Fruit fly (Drosophila melanogaster) whole organism, embryonic: ENCODE measurements around the gene CG17364.

Source experiments
- ATbp ChIP-seq: fragments of 200-800 bp; sonication (Bioruptor generic); optimal IDR thresholded peaks from 2 replicates; lab custom pipeline; 2017; ENCODE audit warnings: missing biosample characterization, mild to moderate bottlenecking, missing genetic modification characterization, missing genetic modification reagents
- Asciz ChIP-seq: fragments of 200-800 bp; sonication (Bioruptor generic); optimal IDR thresholded peaks from 2 replicates; lab custom pipeline; 2017; ENCODE audit warnings: missing biosample characterization, mild to moderate bottlenecking, missing genetic modification characterization, missing genetic modification reagents
- Atf-2 ChIP-seq: fragments of 200-800 bp; sonication (Bioruptor generic); optimal IDR thresholded peaks from 2 replicates; lab custom pipeline; 2016; ENCODE audit warnings: missing biosample characterization, missing genetic modification characterization
- Atf6 ChIP-seq: fragments of 200-800 bp; sonication (Bioruptor generic); IDR thresholded peaks from 2 replicates; pipeline ENCODE4 v1.3.6; 2022; ENCODE audit warnings: missing biosample characterization, missing genetic modification characterization
- CG17186 ChIP-seq: fragments of 200-800 bp; sonication (Bioruptor generic); optimal IDR thresholded peaks from 3 replicates; lab custom pipeline; 2017; ENCODE audit warnings: missing biosample characterization, missing genetic modification reagents, missing genetic modification characterization
- CG17328 ChIP-seq: fragments of 200-800 bp; sonication (Bioruptor generic); IDR thresholded peaks from 2 replicates; pipeline ENCODE4 v1.3.6; 2022; ENCODE audit warnings: missing biosample characterization, missing genetic modification characterization
- CG17612 ChIP-seq: fragments of 200-800 bp; sonication (Bioruptor generic); IDR thresholded peaks from 2 replicates; pipeline ENCODE4 v1.3.6; 2022; ENCODE audit warnings: missing biosample characterization, missing genetic modification characterization
- CG17912 ChIP-seq: fragments of 200-800 bp; sonication (Bioruptor generic); optimal IDR thresholded peaks from 2 replicates; lab custom pipeline; 2018; ENCODE audit warnings: missing biosample characterization, mild to moderate bottlenecking, missing genetic modification characterization
- CG18262 ChIP-seq: fragments of 200-800 bp; optimal IDR thresholded peaks from 3 replicates; lab custom pipeline; 2019; ENCODE audit warnings: missing biosample characterization, mild to moderate bottlenecking, missing genetic modification characterization, moderate library complexity
- CG2116 ChIP-seq: fragments of 200-800 bp; sonication (Bioruptor generic); optimal IDR thresholded peaks from 3 replicates; lab custom pipeline; 2018; ENCODE audit warnings: missing biosample characterization, mild to moderate bottlenecking, missing genetic modification characterization
- CG2889 ChIP-seq: fragments of 200-800 bp; sonication (Bioruptor generic); IDR thresholded peaks from 3 replicates; pipeline ENCODE4 v1.3.6; 2022; ENCODE audit warnings: missing biosample characterization, missing genetic modification characterization
- CG4424 ChIP-seq: fragments of 200-800 bp; sonication (Bioruptor generic); optimal IDR thresholded peaks from 3 replicates; lab custom pipeline; 2016; ENCODE audit warnings: missing biosample characterization, missing genetic modification characterization
- CG5953 ChIP-seq: fragments of 200-800 bp; sonication (Bioruptor generic); IDR thresholded peaks from 2 replicates; pipeline ENCODE4 v1.3.6; 2022; ENCODE audit warnings: missing biosample characterization, missing genetic modification characterization
- CG7357 ChIP-seq: fragments of 200-800 bp; sonication (Bioruptor generic); IDR thresholded peaks from 3 replicates; pipeline ENCODE4 v1.3.6; 2022; ENCODE audit warnings: missing biosample characterization, missing genetic modification characterization
- CG9797 ChIP-seq: fragments of 200-800 bp; sonication (Bioruptor generic); optimal IDR thresholded peaks from 3 replicates; lab custom pipeline; 2018; ENCODE audit warnings: missing biosample characterization, mild to moderate bottlenecking, missing genetic modification characterization
- Camta ChIP-seq: fragments of 200-800 bp; sonication (Bioruptor generic); optimal IDR thresholded peaks from 2 replicates; lab custom pipeline; 2016; ENCODE audit warnings: missing biosample characterization, missing genetic modification characterization
- ERR ChIP-seq: fragments of 200-800 bp; sonication (Bioruptor generic); optimal IDR thresholded peaks from 2 replicates; lab custom pipeline; 2016; ENCODE audit warnings: missing biosample characterization, missing genetic modification characterization
- Elba2 ChIP-seq: fragments of 200-800 bp; sonication (Bioruptor generic); optimal IDR thresholded peaks from 3 replicates; lab custom pipeline; 2016; ENCODE audit warnings: missing biosample characterization, missing genetic modification characterization
- H2.0 ChIP-seq: fragments of 200-800 bp; sonication (Bioruptor generic); IDR thresholded peaks from 2 replicates; pipeline ENCODE4 v1.3.6; 2022; ENCODE audit warnings: missing biosample characterization, missing genetic modification characterization
- Hand ChIP-seq: fragments of 200-800 bp; sonication (Bioruptor generic); optimal IDR thresholded peaks from 2 replicates; lab custom pipeline; 2017; ENCODE audit warnings: mild to moderate bottlenecking, missing biosample characterization, missing genetic modification reagents, missing genetic modification characterization
- Hmr ChIP-seq: fragments of 200-800 bp; sonication (Bioruptor generic); optimal IDR thresholded peaks from 3 replicates; lab custom pipeline; 2017; ENCODE audit warnings: mild to moderate bottlenecking, missing biosample characterization, missing genetic modification reagents, missing genetic modification characterization
- Hmx ChIP-seq: fragments of 200-800 bp; sonication (Bioruptor generic); optimal IDR thresholded peaks from 2 replicates; lab custom pipeline; 2016; ENCODE audit warnings: missing biosample characterization, missing genetic modification characterization
- Max ChIP-seq: fragments of 200-800 bp; sonication (Bioruptor generic); optimal IDR thresholded peaks from 2 replicates; lab custom pipeline; 2016; ENCODE audit warnings: missing biosample characterization, mild to moderate bottlenecking, missing genetic modification characterization
- Neu2 ChIP-seq: fragments of 200-800 bp; sonication (Bioruptor generic); optimal IDR thresholded peaks from 3 replicates; lab custom pipeline; 2016; ENCODE audit warnings: missing biosample characterization, missing genetic modification characterization, borderline replicate concordance
- Nf-YA ChIP-seq: fragments of 200-800 bp; sonication (Bioruptor generic); IDR thresholded peaks from 2 replicates; pipeline ENCODE4 v1.3.6; 2022; ENCODE audit warnings: missing biosample characterization, missing genetic modification characterization
- Oaz ChIP-seq: fragments of 200-800 bp; sonication (Bioruptor generic); IDR thresholded peaks from 2 replicates; pipeline ENCODE4 v1.3.6; 2022; ENCODE audit warnings: missing biosample characterization, missing genetic modification characterization
- Ravus ChIP-seq: fragments of 200-800 bp; sonication (Bioruptor generic); IDR thresholded peaks from 2 replicates; pipeline ENCODE4 v1.3.6; 2022; ENCODE audit warnings: missing biosample characterization, missing genetic modification characterization
- Sox100B ChIP-seq: fragments of 200-800 bp; sonication (Bioruptor generic); optimal IDR thresholded peaks from 3 replicates; lab custom pipeline; 2018; ENCODE audit warnings: missing biosample characterization, mild to moderate bottlenecking, missing genetic modification characterization
- ara ChIP-seq: fragments of 200-800 bp; sonication (Bioruptor generic); IDR thresholded peaks from 2 replicates; pipeline ENCODE4 v1.3.6; 2022; ENCODE audit warnings: missing biosample characterization, missing genetic modification characterization
- corto ChIP-seq: fragments of 200-800 bp; sonication (Bioruptor generic); optimal IDR thresholded peaks from 2 replicates; lab custom pipeline; 2016; ENCODE audit warnings: missing biosample characterization, mild to moderate bottlenecking, missing genetic modification characterization, moderate library complexity
- croc ChIP-seq: fragments of 200-800 bp; sonication (Bioruptor generic); conservative IDR thresholded peaks from 3 replicates; pipeline ENCODE4 v1.3.6; 2022; ENCODE audit warnings: missing biosample characterization, missing genetic modification characterization
- crp ChIP-seq, 2 experiments: fragments of 200-800 bp; sonication (Bioruptor generic); optimal IDR thresholded peaks; 2 replicates in 1 of 2; 3 replicates in 1 of 2; lab custom pipeline; 2017; ENCODE audit warnings: missing biosample characterization in 2 of 2, missing genetic modification characterization in 2 of 2, mild to moderate bottlenecking in 1 of 2, moderate library complexity in 1 of 2
- cwo ChIP-seq: fragments of 200-800 bp; sonication (Bioruptor generic); optimal IDR thresholded peaks from 3 replicates; lab custom pipeline; 2017; ENCODE audit warnings: missing biosample characterization, missing genetic modification characterization, mild to moderate bottlenecking, moderate library complexity, missing genetic modification reagents
- danr ChIP-seq: fragments of 200-800 bp; sonication (Bioruptor generic); IDR thresholded peaks from 2 replicates; pipeline ENCODE4 v1.3.6; 2022; ENCODE audit warnings: missing biosample characterization, missing genetic modification characterization
- eyg ChIP-seq: fragments of 200-800 bp; sonication (Bioruptor generic); optimal IDR thresholded peaks from 3 replicates; lab custom pipeline; 2016; ENCODE audit warnings: missing biosample characterization, missing genetic modification characterization
- fd64A ChIP-seq: fragments of 200-800 bp; sonication (Bioruptor generic); optimal IDR thresholded peaks from 3 replicates; lab custom pipeline; 2018; ENCODE audit warnings: missing biosample characterization, mild to moderate bottlenecking, missing genetic modification characterization
- ftz-f1 ChIP-seq: fragments of 200-800 bp; sonication (Bioruptor generic); optimal IDR thresholded peaks from 2 replicates; lab custom pipeline; 2016; ENCODE audit warnings: missing biosample characterization, missing genetic modification characterization
- fu2 ChIP-seq: fragments of 200-800 bp; sonication (Bioruptor generic); optimal IDR thresholded peaks from 2 replicates; lab custom pipeline; 2016; ENCODE audit warnings: missing biosample characterization, missing genetic modification characterization
- insv ChIP-seq, 2 experiments: fragments of 200-800 bp; sonication (Bioruptor generic); optimal IDR thresholded peaks; 3 replicates each; lab custom pipeline; 2016 to 2018; ENCODE audit warnings: missing biosample characterization in 2 of 2, missing genetic modification characterization in 2 of 2
- inv ChIP-seq: fragments of 200-800 bp; sonication (Bioruptor generic); IDR thresholded peaks from 2 replicates; pipeline ENCODE4 v1.3.6; 2022; ENCODE audit warnings: missing biosample characterization, missing genetic modification characterization; ENCODE audit not compliant: partially characterized antibody
- kay ChIP-seq: fragments of 200-800 bp; sonication (Bioruptor generic); optimal IDR thresholded peaks from 2 replicates; lab custom pipeline; 2016; ENCODE audit warnings: missing biosample characterization, missing genetic modification characterization
- lbe ChIP-seq: fragments of 200-800 bp; sonication (Bioruptor generic); optimal IDR thresholded peaks from 2 replicates; lab custom pipeline; 2016; ENCODE audit warnings: missing biosample characterization, mild to moderate bottlenecking, missing genetic modification characterization
- mam ChIP-seq: fragments of 200-800 bp; sonication (Bioruptor generic); optimal IDR thresholded peaks from 3 replicates; lab custom pipeline; 2016; ENCODE audit warnings: missing biosample characterization, missing genetic modification characterization
- pfk ChIP-seq: fragments of 200-800 bp; sonication (Bioruptor generic); optimal IDR thresholded peaks from 2 replicates; lab custom pipeline; 2018; ENCODE audit warnings: missing biosample characterization, mild to moderate bottlenecking, missing genetic modification characterization, moderate library complexity
- phol ChIP-seq: fragments of 200-800 bp; sonication (Bioruptor generic); optimal IDR thresholded peaks from 3 replicates; lab custom pipeline; 2018; ENCODE audit warnings: missing biosample characterization, mild to moderate bottlenecking, missing genetic modification characterization, moderate library complexity
- schlank ChIP-seq: fragments of 200-800 bp; sonication (Bioruptor generic); optimal IDR thresholded peaks from 2 replicates; lab custom pipeline; 2018; ENCODE audit warnings: missing biosample characterization, mild to moderate bottlenecking, missing genetic modification characterization
- sima ChIP-seq: fragments of 200-800 bp; sonication (Bioruptor generic); optimal IDR thresholded peaks from 2 replicates; lab custom pipeline; 2016; ENCODE audit warnings: missing biosample characterization, missing genetic modification characterization
- tll ChIP-seq, 2 experiments: fragments of 200-800 bp in 1 of 2; fragments of >200 bp in 1 of 2; sonication (Bioruptor generic) in 1 of 2; optimal IDR thresholded peaks; 2 replicates each; lab custom pipeline; 2017 to 2019; ENCODE audit warnings: missing biosample characterization in 2 of 2, missing genetic modification characterization in 2 of 2, mild to moderate bottlenecking in 1 of 2, moderate library complexity in 1 of 2
- ttk ChIP-seq: fragments of 200-800 bp; sonication (Bioruptor generic); IDR thresholded peaks from 2 replicates; pipeline ENCODE4 v2.1.2; 2022; ENCODE audit warnings: missing biosample characterization, missing genetic modification characterization

The CG17364 gene

DNA sequence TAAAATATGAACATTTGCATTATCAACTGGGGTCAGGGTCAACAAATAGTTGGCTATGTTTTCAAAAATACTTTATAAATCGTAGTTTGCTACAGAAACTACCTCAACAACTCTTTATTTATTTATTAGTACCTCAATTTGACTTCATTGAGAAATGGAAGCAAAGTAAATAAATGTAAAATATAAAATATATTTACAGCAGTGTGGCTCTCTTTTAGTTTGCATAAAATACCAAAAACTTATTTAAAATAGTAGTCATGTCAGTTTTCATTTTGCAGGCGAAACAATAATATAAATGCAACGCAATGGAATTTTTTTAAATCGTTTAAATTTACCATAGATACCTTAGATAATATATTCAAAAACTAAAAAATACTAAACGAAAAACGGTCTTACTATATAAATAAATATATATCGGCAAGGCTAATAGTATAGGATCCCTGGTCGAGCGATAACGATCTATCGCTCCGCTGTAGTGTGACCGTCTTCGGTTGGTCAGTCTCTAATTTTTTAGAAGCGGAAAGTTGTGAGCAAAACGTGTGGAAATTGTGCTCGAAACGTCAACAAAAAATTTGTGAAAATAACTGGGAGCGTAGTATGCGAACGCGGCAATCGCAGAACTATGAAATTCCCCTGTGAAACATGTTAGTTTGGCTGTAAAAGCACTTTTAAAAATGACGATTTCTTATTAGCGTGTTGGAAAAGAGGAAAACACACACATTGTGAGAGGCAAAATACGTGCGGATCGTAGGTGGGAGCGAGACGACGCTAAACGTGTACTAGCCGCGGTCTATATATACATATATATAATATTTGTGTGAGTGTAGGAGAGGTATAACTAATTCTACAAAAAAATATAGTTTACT, 8.7 kb upstream of the CG17364 start, which contains the start of the genes Nprl3 and upSET (continued):
- TF ChIP-seq Atf-2 (no peak), Max (GFP tag; lab: Kevin White, UChicago) (peak; percentile 24), tll (GFP tag; optimal IDR thresholded peaks at IDR 0.05; lab: Kevin White, UChicago) (no peak), CG4424 (GFP tag; lab: Kevin White, UChicago) (peak; percentile 14), inv (GFP tag; lab: Robert Waterston, UW) (peak; percentile 86), Nf-YA (GFP tag; lab: Robert Waterston, UW) (no peak), CG2889 (GFP tag; lab: Robert Waterston, UW) (no peak), CG17612 (GFP tag; lab: Robert Waterston, UW) (no peak), fu2 (GFP tag; lab: Kevin White, UChicago) (no peak), Hand (GFP tag; lab: Kevin White, UChicago) (no peak), Neu2 (no peak), croc (GFP tag; lab: Robert Waterston, UW) (no peak), cwo (GFP tag; lab: Kevin White, UChicago) (no peak), sima (GFP tag; lab: Kevin White, UChicago) (no peak), Camta (GFP tag; lab: Kevin White, UChicago) (no peak), CG17912 (GFP tag; lab: Kevin White, UChicago) (peak; percentile 26), Atf6 (no peak), Elba2 (GFP tag; lab: Kevin White, UChicago) (peak; percentile 87), danr (GFP tag; lab: Robert Waterston, UW) (no peak), Hmx (no peak), crp (GFP tag; optimal IDR thresholded peaks at IDR 0.05; lab: Kevin White, UChicago) (peak in 1 of 2 experiments; percentile 26), insv (GFP tag; optimal IDR thresholded peaks at IDR 0.05; lab: Kevin White, UChicago) (peak in 1 of 2 experiments; percentile 27), CG18262 (tag; lab: Kevin White, UChicago) (peak; percentile 4), ttk (no peak), ERR (GFP tag; lab: Kevin White, UChicago) (no peak), pfk (no peak), fd64A (GFP tag; lab: Kevin White, UChicago) (no peak), ara (no peak), Hmr (peak; percentile 34), eyg (GFP tag; lab: Kevin White, UChicago) (no peak), CG2116 (GFP tag; lab: Kevin White, UChicago) (peak; percentile 66), lbe (GFP tag; lab: Kevin White, UChicago) (no peak), Asciz (GFP tag; lab: Kevin White, UChicago) (peak; percentile 18), CG5953 (GFP tag; lab: Robert Waterston, UW) (no peak), CG17328 (GFP tag; lab: Robert Waterston, UW) (no peak), CG9797 (GFP tag; lab: Kevin White, UChicago) (peak; percentile 98), schlank (tag; lab: Kevin White, UChicago) (no peak), CG7357 (no peak), mam (GFP tag; lab: Kevin White, UChicago) (no peak), phol (peak; percentile 52), Ravus (no peak), ftz-f1 (no peak), H2.0 (GFP tag; lab: Robert Waterston, UW) (no peak), ATbp (GFP tag; lab: Kevin White, UChicago) (no peak), CG17186 (GFP tag; lab: Kevin White, UChicago) (no peak), Sox100B (GFP tag; lab: Kevin White, UChicago) (peak; percentile 8), corto (GFP tag; lab: Kevin White, UChicago) (no peak), Oaz (no peak), kay (GFP tag; lab: Kevin White, UChicago) (no peak)
